Worm (Caenorhabditis elegans): ENCODE data around the gene miz-1.
A peak's percentile ranks its signal among the peaks of the same experiment; 100 is the strongest.

DNA sequence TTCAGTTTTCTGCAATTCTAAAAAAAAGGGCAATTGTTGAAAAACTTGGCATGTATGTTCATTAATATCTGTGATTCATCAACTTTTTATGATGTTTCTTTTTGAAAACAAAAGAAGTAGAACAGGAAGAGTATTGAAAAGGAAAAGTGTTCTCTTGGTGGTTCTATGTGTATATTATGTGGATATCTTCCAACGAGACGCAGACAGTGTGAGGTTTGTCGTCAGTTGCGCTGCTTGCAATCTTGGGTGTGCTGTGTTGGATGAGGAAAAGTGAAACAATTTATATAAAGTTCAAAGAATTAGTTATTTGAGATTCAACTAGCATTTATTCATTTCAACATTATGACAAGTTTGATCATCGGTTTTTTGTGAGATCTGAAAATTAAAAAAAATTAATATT lies 40.2 kb downstream of the miz-1 start:
- TF ChIP-seq nhr-77 (tag; optimal IDR thresholded peaks at IDR 0.05) = no peak
- TF ChIP-seq ceh-82 (tag; optimal IDR thresholded peaks at IDR 0.05) = no peak
- TF ChIP-seq mdl-1 (tag; optimal IDR thresholded peaks at IDR 0.05) = no peak
- peak; percentile 29 for TF ChIP-seq crh-2 (tag; optimal IDR thresholded peaks at IDR 0.05)
- no peak for TF ChIP-seq ztf-4 (tag; optimal IDR thresholded peaks at IDR 0.05)
- no peak for TF ChIP-seq ztf-11 (tag; optimal IDR thresholded peaks at IDR 0.05)
